6 worm cellular contexts compared by ENCODE assay signal in the genomic region with DNA sequence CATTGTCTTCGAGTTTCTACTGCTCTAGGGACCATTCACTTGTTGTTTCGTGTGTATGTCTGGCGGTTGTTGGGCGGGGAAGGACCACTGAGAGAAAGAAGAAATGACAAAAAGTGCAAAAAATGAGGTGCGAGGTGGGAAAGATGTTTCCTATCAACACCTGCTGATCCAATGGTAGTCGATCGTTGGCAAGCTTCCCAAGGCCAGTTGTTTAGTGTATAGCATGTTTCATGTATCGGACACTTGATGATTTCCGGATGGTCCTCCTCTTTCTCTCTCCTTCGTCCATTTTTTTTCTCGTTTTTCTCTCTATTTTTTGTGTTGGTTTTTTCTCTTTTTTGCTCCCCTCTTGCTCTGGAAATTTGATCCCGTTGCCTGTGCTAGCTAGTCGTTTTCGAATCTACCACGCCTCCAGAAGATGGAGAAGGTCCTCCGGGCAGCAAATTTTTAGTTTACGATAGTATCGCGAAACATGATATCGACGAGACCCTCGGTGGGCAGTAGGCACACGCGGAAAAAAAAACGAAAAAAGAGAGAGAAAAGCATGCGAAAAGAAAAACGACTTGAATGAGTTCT.
TF ChIP-seq lines count a peak whose summit lies in the region.

No protein-coding gene starts in this region.

TF ChIP-seq in whole organism, L1 larva, 84 proteins besides CTCF, POLR2A, EP300 and RAD21 (continues in another document):
- no peak for TF ChIP-seq nhr-47 (tag; optimal IDR thresholded peaks at IDR 0.05; lab: Kevin White, UChicago)
- TF ChIP-seq tlp-1 (tag; optimal IDR thresholded peaks at IDR 0.05; lab: Kevin White, UChicago) = no peak
- no peak for TF ChIP-seq pax-3 (tag; optimal IDR thresholded peaks at IDR 0.05; lab: Kevin White, UChicago)
- no peak for TF ChIP-seq lin-35 (GFP tag; optimal IDR thresholded peaks at IDR 0.05; lab: Kevin White, UChicago)
- TF ChIP-seq hlh-17 (GFP tag; optimal IDR thresholded peaks at IDR 0.05; lab: Kevin White, UChicago; ENCODE audit: borderline replicate concordance) = no peak
- no peak for TF ChIP-seq fos-1 (tag; optimal IDR thresholded peaks at IDR 0.05; lab: Kevin White, UChicago)
- no peak for TF ChIP-seq pqm-1 (tag; optimal IDR thresholded peaks at IDR 0.05; lab: Kevin White, UChicago)
- TF ChIP-seq sptf-1 (tag; optimal IDR thresholded peaks at IDR 0.05; lab: Kevin White, UChicago) = no peak
- TF ChIP-seq elt-2 (tag; optimal IDR thresholded peaks at IDR 0.05; lab: Kevin White, UChicago) = no peak
- no peak for TF ChIP-seq sup-37 (GFP tag; optimal IDR thresholded peaks at IDR 0.05; lab: Kevin White, UChicago)
- TF ChIP-seq egl-27 (tag; optimal IDR thresholded peaks at IDR 0.05; lab: Kevin White, UChicago) = no peak
- no peak for TF ChIP-seq C04F5.9 (tag; optimal IDR thresholded peaks at IDR 0.05; lab: Kevin White, UChicago)
- no peak for TF ChIP-seq alr-1 (tag; optimal IDR thresholded peaks at IDR 0.05; lab: Kevin White, UChicago; ENCODE audit: borderline replicate concordance)
- no peak for TF ChIP-seq unc-98 (GFP tag; IDR thresholded peaks at IDR 0.05; lab: Robert Waterston, UW)

TF ChIP-seq in whole organism, L2 larva, 48 proteins besides CTCF, POLR2A, EP300 and RAD21:
- TF ChIP-seq nhr-129 (tag; optimal IDR thresholded peaks at IDR 0.05; lab: Kevin White, UChicago) (peak; percentile 58), F13H6.1 (tag; optimal IDR thresholded peaks at IDR 0.05; lab: Kevin White, UChicago) (peak; percentile 92), mbf-1 (tag; optimal IDR thresholded peaks at IDR 0.05; lab: Kevin White, UChicago) (no peak), ztf-1 (GFP tag; conservative IDR thresholded peaks at IDR 0.05; lab: Robert Waterston, UW) (no peak), Y55F3AM.14 (GFP tag; optimal IDR thresholded peaks at IDR 0.05; lab: Kevin White, UChicago) (peak; percentile 50), sma-9 (GFP tag; optimal IDR thresholded peaks at IDR 0.05; lab: Kevin White, UChicago) (peak; percentile 10), sma-9 (tag; optimal IDR thresholded peaks at IDR 0.05; lab: Kevin White, UChicago) (no peak)

TF ChIP-seq in whole organism, L3 larva, 47 proteins besides CTCF, POLR2A, EP300 and RAD21:
- TF ChIP-seq lin-39 (tag; optimal IDR thresholded peaks at IDR 0.05; lab: Kevin White, UChicago) = peak; percentile 11
- TF ChIP-seq mml-1 (tag; optimal IDR thresholded peaks at IDR 0.05; lab: Kevin White, UChicago) = no peak
- TF ChIP-seq egl-27 (tag; optimal IDR thresholded peaks at IDR 0.05; lab: Kevin White, UChicago) = no peak
- TF ChIP-seq nhr-23 (tag; optimal IDR thresholded peaks at IDR 0.05; lab: Kevin White, UChicago) = no peak
- no peak for TF ChIP-seq nhr-25 (tag; optimal IDR thresholded peaks at IDR 0.05; lab: Kevin White, UChicago)
- TF ChIP-seq nfya-1 (tag; optimal IDR thresholded peaks at IDR 0.05; lab: Kevin White, UChicago; ENCODE audit: insufficient read depth) = peak; percentile 34
- no peak for TF ChIP-seq ceh-82 (tag; optimal IDR thresholded peaks at IDR 0.05; lab: Kevin White, UChicago)
- no peak for TF ChIP-seq sea-2 (GFP tag; optimal IDR thresholded peaks at IDR 0.05; lab: Kevin White, UChicago)
- TF ChIP-seq nhr-67 (tag; optimal IDR thresholded peaks at IDR 0.05; lab: Kevin White, UChicago) = no peak
- no peak for TF ChIP-seq ceh-16 (tag; optimal IDR thresholded peaks at IDR 0.05; lab: Kevin White, UChicago)
- no peak for TF ChIP-seq nhr-76 (tag; optimal IDR thresholded peaks at IDR 0.05; lab: Kevin White, UChicago)
- TF ChIP-seq lin-15B (tag; optimal IDR thresholded peaks at IDR 0.05; lab: Kevin White, UChicago) = no peak

TF ChIP-seq in whole organism, L4 larva, 104 proteins besides CTCF, POLR2A, EP300 and RAD21:
- TF ChIP-seq ceh-62 (tag; optimal IDR thresholded peaks at IDR 0.05; lab: Kevin White, UChicago) = no peak
- TF ChIP-seq hlh-11 (tag; optimal IDR thresholded peaks at IDR 0.05; lab: Kevin White, UChicago) = peak; percentile 56
- TF ChIP-seq F26F4.8 (GFP tag; conservative IDR thresholded peaks at IDR 0.05; lab: Robert Waterston, UW) = no peak
- TF ChIP-seq hlh-30 (tag; optimal IDR thresholded peaks at IDR 0.05; lab: Kevin White, UChicago; ENCODE audit: insufficient read depth) = no peak
- TF ChIP-seq pqm-1 (tag; optimal IDR thresholded peaks at IDR 0.05; lab: Kevin White, UChicago) = no peak

TF ChIP-seq in whole organism, late embryonic, 69 proteins besides CTCF, POLR2A, EP300 and RAD21:
- TF ChIP-seq tbx-2 (tag; optimal IDR thresholded peaks at IDR 0.05; lab: Kevin White, UChicago) (peak; percentile 13), ceh-18 (tag; optimal IDR thresholded peaks at IDR 0.05; lab: Kevin White, UChicago) (peak; percentile 66), ceh-34 (tag; optimal IDR thresholded peaks at IDR 0.05; lab: Kevin White, UChicago) (peak; percentile 67), unc-3 (GFP tag; conservative IDR thresholded peaks at IDR 0.05; lab: Robert Waterston, UW) (no peak), unc-3 (tag; optimal IDR thresholded peaks at IDR 0.05; lab: Kevin White, UChicago) (no peak), F13H6.1 (tag; optimal IDR thresholded peaks at IDR 0.05; lab: Kevin White, UChicago) (peak; percentile 29), sox-2 (GFP tag; IDR thresholded peaks at IDR 0.05; lab: Robert Waterston, UW) (no peak)
TF ChIP-seq in whole organism, late embryonic: peak in this region for 4.

TF ChIP-seq in whole organism, mixed stage, embryonic, 35 proteins besides CTCF, POLR2A, EP300 and RAD21:
- TF ChIP-seq nhr-2 (tag; optimal IDR thresholded peaks at IDR 0.05; lab: Kevin White, UChicago) (no peak), ceh-39 (tag; optimal IDR thresholded peaks at IDR 0.05; lab: Kevin White, UChicago) (no peak), nhr-12 (tag; optimal IDR thresholded peaks at IDR 0.05; lab: Kevin White, UChicago) (no peak), hlh-1 (tag; optimal IDR thresholded peaks at IDR 0.05; lab: Kevin White, UChicago) (peak; percentile 30), flh-1 (GFP tag; optimal IDR thresholded peaks at IDR 0.05; lab: Kevin White, UChicago) (no peak), cnd-1 (tag; optimal IDR thresholded peaks at IDR 0.05; lab: Kevin White, UChicago) (no peak)

Comparison
In these comparisons a context has a peak if more than half of its experiments do, and no peak if none do; other contexts are left out.
1. Of the 29 proteins assayed by ChIP-seq in both whole organism, L4 larva and whole organism, L1 larva: peak only in whole organism, L4 larva: none; only in whole organism, L1 larva: unc-130; in both: none; in neither: 26; mixed calls (peak in some experiments, not most) for 2.